Fruit fly (Drosophila melanogaster) S2 (cell line): ENCODE data around the gene CG15141.

Experiments
- CG8478 ChIP-seq: fragments of >200 bp; optimal IDR thresholded peaks from 2 replicates; lab custom pipeline; 2018
- CTCF ChIP-seq, 2 experiments: fragments of >200 bp; optimal IDR thresholded peaks; 2 replicates each; lab custom pipeline; 2018

dm6 chr2L:17410358-17410757 is at the start of gene CG15141, which contains the start of gene Polr2J:
- TF ChIP-seq CTCF (optimal IDR thresholded peaks at IDR 0.05; lab: Kevin White, UChicago) (no peak), CG8478 (lab: Kevin White, UChicago) (no peak)
